Worm (Caenorhabditis elegans): Measurements from ENCODE around the gene R05F9.7.
"Not testable (repeated sequence)": the region's sequence is repeated elsewhere in the genome, so short reads cannot be mapped to it uniquely, and the experiment has no call there.

R05F9.7 gene

DNA sequence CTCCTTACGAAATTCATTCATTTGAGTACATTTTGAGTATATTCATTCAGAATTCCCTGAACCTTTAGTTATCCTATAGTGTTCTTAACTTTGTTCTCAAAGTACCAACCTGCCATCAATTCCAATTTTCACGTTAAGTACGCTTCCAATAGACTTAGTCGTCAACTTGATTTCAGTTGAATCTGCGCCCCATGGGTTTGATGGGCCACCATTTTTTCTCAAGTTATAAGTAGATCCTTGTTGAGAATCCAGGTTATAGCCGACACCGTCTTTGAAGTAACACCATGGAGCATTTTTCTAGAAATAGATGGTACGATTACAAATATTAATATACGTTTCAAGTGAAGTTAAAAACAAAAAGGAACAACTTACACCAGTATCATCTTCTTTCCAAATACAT, 38.7 kb downstream of the R05F9.7 start:
- no peak for TF ChIP-seq elt-2 (tag; optimal IDR thresholded peaks at IDR 0.05)
- no peak for TF ChIP-seq tbx-7 (tag; optimal IDR thresholded peaks at IDR 0.05)
- TF ChIP-seq ceh-14 (tag; optimal IDR thresholded peaks at IDR 0.05) = no peak
- TF ChIP-seq elt-4 (tag; optimal IDR thresholded peaks at IDR 0.05) = no peak
- no peak for TF ChIP-seq ceh-19 (GFP tag; optimal IDR thresholded peaks at IDR 0.05)
- no peak for TF ChIP-seq ceh-31 (tag; optimal IDR thresholded peaks at IDR 0.05)
- TF ChIP-seq nhr-11 (tag; optimal IDR thresholded peaks at IDR 0.05) = no peak
- TF ChIP-seq ceh-48 (tag; optimal IDR thresholded peaks at IDR 0.05) = no peak
- TF ChIP-seq K02D7.2 (tag; optimal IDR thresholded peaks at IDR 0.05) = no peak
- no peak for TF ChIP-seq lim-6 (tag; optimal IDR thresholded peaks at IDR 0.05)
- TF ChIP-seq unc-86 (tag; optimal IDR thresholded peaks at IDR 0.05) = no peak
- no peak for TF ChIP-seq hlh-8 (tag; optimal IDR thresholded peaks at IDR 0.05)

DNA sequence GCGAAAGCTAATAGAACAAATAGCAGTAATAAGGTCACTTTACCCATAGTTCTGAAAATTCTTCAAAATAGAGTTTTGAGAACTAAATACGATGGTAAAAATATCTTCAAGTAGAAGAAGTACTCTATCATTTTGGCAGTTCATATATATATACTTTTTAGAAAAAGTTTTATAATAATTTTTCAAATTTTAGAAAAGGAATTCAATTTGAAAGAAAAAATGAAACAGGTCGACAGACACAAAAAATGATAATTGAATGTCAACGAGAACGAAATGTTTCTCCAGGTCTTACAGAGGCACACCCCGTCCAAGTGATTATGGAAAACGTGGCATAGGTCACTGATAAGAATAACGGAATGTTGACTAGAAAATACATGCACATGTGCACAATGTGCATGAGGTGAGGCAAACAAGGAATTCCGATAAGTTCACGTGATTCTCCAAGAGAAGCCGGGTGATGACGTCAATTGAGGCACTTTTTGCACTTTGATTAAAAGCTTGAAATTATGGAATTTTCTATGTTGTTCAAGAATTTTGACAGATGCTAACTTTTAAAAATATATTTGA, 39.2 kb downstream of the R05F9.7 start, which contains the start of gene aagr-2:
TSS of gene aagr-2 (minus strand) at position 51 of the 567 bp plus-strand sequence.
- TF ChIP-seq pat-9 (tag; optimal IDR thresholded peaks at IDR 0.05) (no peak), ceh-24 (tag; optimal IDR thresholded peaks at IDR 0.05) (no peak), hlh-15 (tag; optimal IDR thresholded peaks at IDR 0.05) (no peak), lin-11 (tag; optimal IDR thresholded peaks at IDR 0.05) (no peak), elt-2 (tag; optimal IDR thresholded peaks at IDR 0.05) (peak; percentile 99), rnt-1 (tag; optimal IDR thresholded peaks at IDR 0.05) (no peak)

DNA sequence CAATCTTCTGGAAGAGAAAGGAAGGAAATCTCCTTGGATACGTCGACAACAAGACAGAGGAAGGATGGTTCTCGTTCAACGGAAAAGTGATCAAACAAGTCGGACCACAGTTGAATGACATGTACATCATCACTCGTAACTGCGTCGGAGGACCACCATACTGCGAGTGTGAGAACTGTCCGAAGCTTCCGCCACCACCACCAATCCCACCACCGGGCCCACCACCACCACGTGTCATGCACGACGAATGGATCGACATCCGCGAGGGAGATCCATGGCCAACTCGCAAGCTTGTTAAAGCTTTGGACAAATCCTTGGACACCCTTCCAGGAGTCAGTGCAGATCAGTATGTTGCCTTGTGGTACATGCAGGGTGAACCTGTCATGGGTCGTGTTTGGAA, 45.2 kb downstream of the R05F9.7 start:
- TF ChIP-seq F13H6.1 (tag; optimal IDR thresholded peaks at IDR 0.05) (no peak), ceh-24 (tag; optimal IDR thresholded peaks at IDR 0.05) (no peak), mec-3 (tag; optimal IDR thresholded peaks at IDR 0.05; ENCODE audit: borderline replicate concordance) (no peak), pax-1 (tag; optimal IDR thresholded peaks at IDR 0.05) (no peak), pros-1 (tag; optimal IDR thresholded peaks at IDR 0.05) (no peak), ama-1 (optimal IDR thresholded peaks at IDR 0.05) (no peak), K02D7.2 (tag; optimal IDR thresholded peaks at IDR 0.05) (no peak), syd-9 (tag; optimal IDR thresholded peaks at IDR 0.05) (no peak), gmeb-2 (tag; optimal IDR thresholded peaks at IDR 0.05) (no peak), nfya-1 (tag; optimal IDR thresholded peaks at IDR 0.05) (no peak), dmd-4 (tag; optimal IDR thresholded peaks at IDR 0.05; ENCODE audit: borderline replicate concordance) (no peak), ets-4 (tag; optimal IDR thresholded peaks at IDR 0.05) (no peak)

DNA sequence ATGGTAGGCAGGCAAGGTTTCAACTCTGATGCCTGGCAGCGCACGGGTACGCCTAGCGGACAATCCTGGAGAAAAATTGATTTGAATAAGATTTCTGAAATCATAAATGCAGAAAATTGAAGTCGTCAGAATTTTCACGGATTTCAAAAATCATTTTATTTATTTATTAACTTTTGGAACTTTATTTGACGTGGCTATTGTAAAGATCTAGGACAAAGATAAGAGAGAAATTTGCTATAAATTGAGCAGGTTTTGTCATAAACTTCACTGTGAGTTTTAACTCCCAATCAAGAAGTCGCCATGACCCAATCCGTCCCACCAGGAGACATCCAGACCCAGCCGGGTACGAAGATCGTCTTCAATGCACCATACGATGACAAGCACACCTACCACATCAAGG, 46.7 kb downstream of the R05F9.7 start, which contains the start of gene msp-152:
TSS of gene msp-152 (plus strand) at position 301 of the 400 bp plus-strand sequence.
- TF ChIP-seq odd-2, hlh-8, syd-9 (tag; optimal IDR thresholded peaks at IDR 0.05): not testable (repeated sequence)

DNA sequence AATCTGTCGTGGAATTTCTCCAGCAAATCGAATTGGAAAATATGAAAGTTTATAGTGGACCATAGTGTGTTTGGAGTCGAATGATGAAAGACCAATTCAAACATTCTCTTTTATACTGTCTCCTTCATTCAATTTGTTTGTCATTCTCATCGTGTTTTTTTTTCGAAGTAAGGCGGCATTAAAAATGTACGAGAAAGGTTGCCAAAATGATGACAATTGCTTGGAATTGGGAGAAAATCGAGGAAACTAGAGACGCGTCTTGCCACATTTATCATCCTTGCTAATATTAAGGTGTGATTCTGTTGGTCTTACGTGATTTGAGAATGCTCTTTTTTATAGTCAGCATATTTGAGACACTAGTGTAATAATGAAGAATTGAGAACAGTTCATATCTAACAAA, 48.9 kb downstream of the R05F9.7 start, which contains the start of gene gst-30:
TSS of gene gst-30 (minus strand) at position 101 of the 400 bp plus-strand sequence.
- TF ChIP-seq ceh-34 (tag; optimal IDR thresholded peaks at IDR 0.05) (no peak), ceh-6 (GFP tag; optimal IDR thresholded peaks at IDR 0.05) (no peak), madf-2 (tag; optimal IDR thresholded peaks at IDR 0.05) (no peak), hlh-6 (tag; optimal IDR thresholded peaks at IDR 0.05) (no peak), ceh-18 (tag; optimal IDR thresholded peaks at IDR 0.05) (no peak), pax-1 (tag; optimal IDR thresholded peaks at IDR 0.05) (no peak), tbx-7 (tag; optimal IDR thresholded peaks at IDR 0.05) (no peak), unc-3 (GFP tag; conservative IDR thresholded peaks at IDR 0.05) (no peak), unc-3 (tag; optimal IDR thresholded peaks at IDR 0.05) (no peak), ceh-30 (tag; optimal IDR thresholded peaks at IDR 0.05) (no peak), hlh-15 (tag; optimal IDR thresholded peaks at IDR 0.05) (no peak), T23F11.4 (GFP tag; optimal IDR thresholded peaks at IDR 0.05) (no peak)
